Worm (Caenorhabditis elegans) whole organism, L4/young adult: Measurements from ENCODE around the gene clec-55.

Source experiments
- W03F9.2 ChIP-seq: fragments of 150-350 bp; optimal IDR thresholded peaks from 2 replicates; lab custom pipeline; 2014; ENCODE audit warnings: missing biosample characterization, missing genetic modification characterization
- him-1 ChIP-seq: sonication (generic microtip); optimal IDR thresholded peaks from 2 replicates; lab custom pipeline; 2016; ENCODE audit warnings: missing genotype, missing genetic modification reagents, missing genetic modification characterization, missing compliant biosample characterization

- no peak for TF ChIP-seq him-1 (tag; lab: Kevin White, UChicago)
- TF ChIP-seq W03F9.2 (tag; lab: Kevin White, UChicago), result no peak
These were observed 51.7 kb downstream of the clec-55 start, which contains the start of gene kcnl-4 for ce11 chrV:14530813-14531212.
